Fruit fly (Drosophila melanogaster): ENCODE measurements around the gene CG12011.

dm6 chr3L:1723053-1723452 is 28.6 kb downstream of the CG12011 start, which contains the start of gene CG18171:
- TF ChIP-seq D19B (GFP tag; optimal IDR thresholded peaks at IDR 0.05) (no peak), CG7839 (tag; optimal IDR thresholded peaks at IDR 0.05) (no peak)
